Fruit fly (Drosophila melanogaster): ENCODE data around the gene pdgy.

Gene pdgy

DNA sequence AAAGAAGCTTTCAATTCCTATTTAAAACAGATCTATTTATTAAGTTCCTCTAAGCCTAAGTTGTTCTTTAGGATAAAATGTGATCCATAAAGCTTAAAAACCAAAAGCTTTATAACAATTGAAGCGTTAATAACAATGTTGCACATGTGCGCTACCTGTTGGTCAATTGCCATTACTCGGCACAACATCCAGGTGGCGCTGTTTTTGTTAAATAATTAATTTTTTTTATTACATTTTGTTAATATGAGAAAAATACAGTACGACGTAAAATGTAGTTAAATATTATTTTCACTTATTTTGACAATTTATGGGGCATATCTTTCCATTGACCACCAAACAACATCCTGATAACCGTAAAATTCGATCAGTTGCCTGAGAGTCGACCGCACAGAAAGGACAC, 564 bp upstream of the pdgy start:
- TF ChIP-seq CG18262 (tag; optimal IDR thresholded peaks at IDR 0.05) (peak; percentile 20), row (GFP tag; IDR thresholded peaks at IDR 0.05) (no peak), Hsf (GFP tag; optimal IDR thresholded peaks at IDR 0.05) (peak; percentile 26), CG11456 (GFP tag; IDR thresholded peaks at IDR 0.05) (peak; percentile 70; the same call in 1 of the 3 replicates), BEAF-32 (GFP tag; optimal IDR thresholded peaks at IDR 0.05) (peak; percentile 3), B-H2 (GFP tag; optimal IDR thresholded peaks at IDR 0.05) (peak; percentile 11), Dbx (GFP tag; IDR thresholded peaks at IDR 0.05) (0 out of 3 replicates have a peak, but pooled peaks have one; percentile 21), CG12659 (GFP tag; optimal IDR thresholded peaks at IDR 0.05) (peak; percentile 20), grau (tag; optimal IDR thresholded peaks at IDR 0.05) (peak; percentile 40), CG15696 (tag; optimal IDR thresholded peaks at IDR 0.05) (peak; percentile 47), pan (optimal IDR thresholded peaks at IDR 0.05) (no peak), pan (GFP tag; optimal IDR thresholded peaks at IDR 0.05 in 1 of 2, IDR thresholded peaks at IDR 0.05 in 1 of 2) (peak in 1 of 2 experiments; percentile 7), tap (tag; optimal IDR thresholded peaks at IDR 0.05) (no peak), gem (tag; optimal IDR thresholded peaks at IDR 0.05) (peak; percentile 45), CG33557 (GFP tag; optimal IDR thresholded peaks at IDR 0.05) (no peak), CG7839 (tag; optimal IDR thresholded peaks at IDR 0.05) (peak; percentile 33), Dek (tag; optimal IDR thresholded peaks at IDR 0.05) (peak; percentile 45), Sry-β (GFP tag; optimal IDR thresholded peaks at IDR 0.05) (peak; percentile 81), chm (GFP tag; IDR thresholded peaks at IDR 0.05) (no peak), CG3847 (GFP tag; IDR thresholded peaks at IDR 0.05) (peak; percentile 40; the same call in 1 of the 2 replicates), CG2199 (GFP tag; IDR thresholded peaks at IDR 0.05) (0 out of 3 replicates have a peak, but pooled peaks have one; percentile 43), amos (GFP tag; IDR thresholded peaks at IDR 0.05; ENCODE audit: partially characterized antibody) (peak; percentile 40), NC2β (GFP tag; optimal IDR thresholded peaks at IDR 0.05) (peak; percentile 29), CG15601 (tag; optimal IDR thresholded peaks at IDR 0.05) (peak; percentile 33), HLHmδ (GFP tag; optimal IDR thresholded peaks at IDR 0.05) (no peak), Adf1 (GFP tag; IDR thresholded peaks at IDR 0.05) (no peak), phol (tag; optimal IDR thresholded peaks at IDR 0.05) (peak; percentile 13), CG31224 (GFP tag; IDR thresholded peaks at IDR 0.05) (no peak), dpn (GFP tag; optimal IDR thresholded peaks at IDR 0.05) (peak in 1 of 2 experiments; percentile 19), CG10267 (tag; optimal IDR thresholded peaks at IDR 0.05) (peak; percentile 25), CG10979 (tag; optimal IDR thresholded peaks at IDR 0.05) (peak; percentile 6), insv (GFP tag; optimal IDR thresholded peaks at IDR 0.05) (peak in 1 of 2 experiments; percentile 6), zen (tag; optimal IDR thresholded peaks at IDR 0.05) (peak; percentile 41), ci (GFP tag; IDR thresholded peaks at IDR 0.05) (peak; percentile 50; the same call in 2 of the 3 replicates), nmo (GFP tag; optimal IDR thresholded peaks at IDR 0.05) (peak; percentile 37), Ssrp (tag; optimal IDR thresholded peaks at IDR 0.05) (peak; percentile 7), CG8924 (tag; optimal IDR thresholded peaks at IDR 0.05) (peak; percentile 28), CG1233 (GFP tag; optimal IDR thresholded peaks at IDR 0.05) (no peak), unpg (GFP tag; optimal IDR thresholded peaks at IDR 0.05) (peak; percentile 6), Rfx (GFP tag; IDR thresholded peaks at IDR 0.05) (peak; percentile 66), Dad (GFP tag; optimal IDR thresholded peaks at IDR 0.05) (no peak), slbo (GFP tag; IDR thresholded peaks at IDR 0.05) (peak; percentile 47; the same call in 1 of the 2 replicates), pita (GFP tag; optimal IDR thresholded peaks at IDR 0.05) (peak; percentile 40), Blimp-1 (GFP tag; optimal IDR thresholded peaks at IDR 0.05) (peak; percentile 92), Chrac-16 (GFP tag; optimal IDR thresholded peaks at IDR 0.05) (peak; percentile 22), Hmr (GFP tag; optimal IDR thresholded peaks at IDR 0.05) (peak; percentile 56), kni (GFP tag; optimal IDR thresholded peaks at IDR 0.05) (no peak), CG32532 (GFP tag; IDR thresholded peaks at IDR 0.05) (peak; percentile 73; the same call in 1 of the 2 replicates), dm (GFP tag; optimal IDR thresholded peaks at IDR 0.05) (no peak), CG30403 (GFP tag; optimal IDR thresholded peaks at IDR 0.05) (peak; percentile 10)

Measured in whole organism, embryonic.